Worm (Caenorhabditis elegans) whole organism, late embryonic: ENCODE measurements around the gene far-8.

Experiments used
- F13H6.1 ChIP-seq: sonication (generic microtip); optimal IDR thresholded peaks from 2 replicates; lab custom pipeline; 2016; ENCODE audit warnings: missing genetic modification characterization, missing compliant biosample characterization
- ahr-1 ChIP-seq: sonication (generic microtip); optimal IDR thresholded peaks from 2 replicates; lab custom pipeline; 2016; ENCODE audit warnings: missing genetic modification characterization, missing compliant biosample characterization
- dmd-4 ChIP-seq: sonication (generic microtip); optimal IDR thresholded peaks from 2 replicates; lab custom pipeline; 2016; ENCODE audit warnings: borderline replicate concordance, missing genetic modification characterization, missing compliant biosample characterization
- eyg-1 ChIP-seq: sonication (generic microtip); optimal IDR thresholded peaks from 2 replicates; lab custom pipeline; 2016; ENCODE audit warnings: missing genotype, missing genetic modification characterization, missing compliant biosample characterization
- fkh-10 ChIP-seq: fragments of 150-350 bp; optimal IDR thresholded peaks from 2 replicates; lab custom pipeline; 2014; ENCODE audit warnings: missing biosample characterization, missing genetic modification reagents, missing genetic modification characterization
- lim-6 ChIP-seq: sonication (generic microtip); optimal IDR thresholded peaks from 2 replicates; lab custom pipeline; 2016; ENCODE audit warnings: missing genetic modification characterization, missing compliant biosample characterization
- nhr-11 ChIP-seq: fragments of 150-350 bp; optimal IDR thresholded peaks from 2 replicates; lab custom pipeline; 2014; ENCODE audit warnings: missing biosample characterization, missing genetic modification characterization
- npax-4 ChIP-seq: sonication (generic microtip); optimal IDR thresholded peaks from 2 replicates; lab custom pipeline; 2016; ENCODE audit warnings: missing genetic modification characterization, missing compliant biosample characterization
- pat-9 ChIP-seq: fragments of 200-800 bp; sonication (Bioruptor generic); optimal IDR thresholded peaks from 2 replicates; lab custom pipeline; 2018; ENCODE audit warnings: mild to moderate bottlenecking, missing genetic modification characterization, moderate library complexity, missing compliant biosample characterization
- pqm-1 ChIP-seq: sonication (generic microtip); optimal IDR thresholded peaks from 2 replicates; lab custom pipeline; 2016; ENCODE audit warnings: missing genetic modification characterization, missing compliant biosample characterization
- rnt-1 ChIP-seq: sonication (generic microtip); optimal IDR thresholded peaks from 2 replicates; lab custom pipeline; 2016; ENCODE audit warnings: missing genetic modification characterization, missing compliant biosample characterization

DNA sequence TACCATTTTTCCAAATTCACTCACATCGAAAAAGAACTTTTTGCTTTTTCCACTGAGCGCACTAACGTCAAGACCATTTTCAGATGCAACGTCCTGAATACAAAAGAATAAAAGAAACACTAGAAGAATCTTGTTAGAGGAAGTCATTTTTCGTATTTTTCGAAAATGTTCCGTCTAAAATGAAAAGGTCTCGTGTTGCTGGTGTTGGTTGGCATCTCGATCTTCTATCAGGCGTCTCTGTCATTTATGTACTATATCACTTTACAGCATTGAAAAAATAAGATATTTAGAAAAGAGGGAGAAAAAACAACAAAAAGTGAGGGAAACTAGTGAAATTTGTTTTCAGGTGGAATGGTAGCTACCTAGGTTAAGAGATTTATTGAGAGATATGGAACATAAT lies 1.6 kb upstream of the far-8 start, which contains the start of gene K02F3.9:
- TF ChIP-seq ahr-1 (tag; lab: Kevin White, UChicago) (no peak), lim-6 (tag; lab: Kevin White, UChicago) (no peak), eyg-1 (tag; lab: Kevin White, UChicago) (no peak), pqm-1 (tag; lab: Kevin White, UChicago) (no peak), dmd-4 (tag; lab: Kevin White, UChicago) (no peak), nhr-11 (tag; lab: Kevin White, UChicago) (no peak), F13H6.1 (no peak), fkh-10 (GFP tag; lab: Kevin White, UChicago) (no peak), pat-9 (tag; lab: Kevin White, UChicago) (no peak), npax-4 (no peak), rnt-1 (no peak)
